5 fruit fly cellular contexts compared by ENCODE assay signal in genomic region chr3L:10656451-10657198, dm6.
TF ChIP-seq lines count a peak whose summit lies in the region.

No protein-coding gene starts in this region.

- TF ChIP-seq CTCF in whole organism, embryonic (GFP tag; optimal IDR thresholded peaks at IDR 0.05; lab: Kevin White, UChicago) = peak; percentile 14

TF ChIP-seq in whole organism, adult, 20 proteins besides CTCF, POLR2A, EP300 and RAD21 (continues in another document):
- TF ChIP-seq CG12768 (GFP tag; optimal IDR thresholded peaks at IDR 0.05; lab: Kevin White, UChicago) (no peak), CG14711 (tag; optimal IDR thresholded peaks at IDR 0.05; lab: Kevin White, UChicago) (no peak), CG33017 (tag; optimal IDR thresholded peaks at IDR 0.05; lab: Kevin White, UChicago) (no peak), Crg-1 (GFP tag; optimal IDR thresholded peaks at IDR 0.05; lab: Kevin White, UChicago) (peak; percentile 53), ovo (GFP tag; optimal IDR thresholded peaks at IDR 0.05; lab: Kevin White, UChicago) (peak; percentile 41), CG1620 (GFP tag; optimal IDR thresholded peaks at IDR 0.05; lab: Kevin White, UChicago) (no peak), CG11617 (GFP tag; optimal IDR thresholded peaks at IDR 0.05; lab: Kevin White, UChicago) (no peak), toe (GFP tag; optimal IDR thresholded peaks at IDR 0.05; lab: Kevin White, UChicago) (no peak), CG5204 (GFP tag; optimal IDR thresholded peaks at IDR 0.05; lab: Kevin White, UChicago) (no peak), tj (GFP tag; optimal IDR thresholded peaks at IDR 0.05; lab: Kevin White, UChicago) (no peak), bab1 (GFP tag; optimal IDR thresholded peaks at IDR 0.05; lab: Kevin White, UChicago) (no peak), CG7045 (GFP tag; optimal IDR thresholded peaks at IDR 0.05; lab: Kevin White, UChicago) (peak; percentile 30), cic (GFP tag; optimal IDR thresholded peaks at IDR 0.05; lab: Kevin White, UChicago) (peak; percentile 22), pad (GFP tag; optimal IDR thresholded peaks at IDR 0.05; lab: Kevin White, UChicago) (no peak), CG7101 (tag; optimal IDR thresholded peaks at IDR 0.05; lab: Kevin White, UChicago) (peak; percentile 39), cnc (optimal IDR thresholded peaks at IDR 0.05; lab: Kevin White, UChicago) (no peak), Hr96 (GFP tag; optimal IDR thresholded peaks at IDR 0.05; lab: Kevin White, UChicago) (no peak), Mnt (GFP tag; optimal IDR thresholded peaks at IDR 0.05; lab: Kevin White, UChicago) (peak; percentile 48), kay (GFP tag; lab: Kevin White, UChicago; ENCODE audit: borderline replicate concordance) (peak; percentile 85)

TF ChIP-seq in whole organism, embryonic, 481 proteins besides CTCF, POLR2A, EP300 and RAD21 (continues in another document):
- no peak for TF ChIP-seq CG3726 (GFP tag; IDR thresholded peaks at IDR 0.05; lab: Robert Waterston, UW)
- no peak for TF ChIP-seq CG42726 (GFP tag; IDR thresholded peaks at IDR 0.05; lab: Robert Waterston, UW; ENCODE audit: partially characterized antibody)
- no peak for TF ChIP-seq lmd (GFP tag; IDR thresholded peaks at IDR 0.05; lab: Robert Waterston, UW)
- no peak for TF ChIP-seq Sin3A (optimal IDR thresholded peaks at IDR 0.05; lab: Kevin White, UChicago)
- peak; percentile 73 for TF ChIP-seq CG13296 (GFP tag; optimal IDR thresholded peaks at IDR 0.05; lab: Kevin White, UChicago)
- no peak for TF ChIP-seq Dref (GFP tag; IDR thresholded peaks at IDR 0.05; lab: Robert Waterston, UW)
- peak; percentile 26 for TF ChIP-seq slou (GFP tag; optimal IDR thresholded peaks at IDR 0.05; lab: Kevin White, UChicago)
- peak; percentile 32 for TF ChIP-seq Mad (GFP tag; optimal IDR thresholded peaks at IDR 0.05; lab: Kevin White, UChicago)
- no peak for TF ChIP-seq CG31224 (GFP tag; IDR thresholded peaks at IDR 0.05; lab: Robert Waterston, UW)
- TF ChIP-seq Aef1 (GFP tag; IDR thresholded peaks at IDR 0.05; lab: Robert Waterston, UW) = no peak
- TF ChIP-seq D (optimal IDR thresholded peaks at IDR 0.05; lab: Kevin White, UChicago) = no peak
- peak; percentile 15 for TF ChIP-seq D (GFP tag; optimal IDR thresholded peaks at IDR 0.05; lab: Kevin White, UChicago)
- TF ChIP-seq Tbp (GFP tag; optimal IDR thresholded peaks at IDR 0.05; lab: Kevin White, UChicago) = no peak
- TF ChIP-seq CG12299 (tag; optimal IDR thresholded peaks at IDR 0.05; lab: Kevin White, UChicago) = peak; percentile 53
- no peak; the same call in 2 of the 3 replicates for TF ChIP-seq CG11093 (GFP tag; IDR thresholded peaks at IDR 0.05; lab: Robert Waterston, UW)
- TF ChIP-seq CG34224 (GFP tag; IDR thresholded peaks at IDR 0.05; lab: Robert Waterston, UW; ENCODE audit: partially characterized antibody) = no peak
- no peak for TF ChIP-seq CG7745 (tag; optimal IDR thresholded peaks at IDR 0.05; lab: Kevin White, UChicago)
- TF ChIP-seq ems (GFP tag; optimal IDR thresholded peaks at IDR 0.05; lab: Kevin White, UChicago) = peak; percentile 50
- TF ChIP-seq hth (optimal IDR thresholded peaks at IDR 0.05; lab: Kevin White, UChicago) = no peak

TF ChIP-seq in whole organism, prepupa, 60 proteins besides CTCF, POLR2A, EP300 and RAD21 (continues in another document):
- TF ChIP-seq CG8319 (GFP tag; optimal IDR thresholded peaks at IDR 0.05; lab: Kevin White, UChicago) (no peak), Eip75B (GFP tag; optimal IDR thresholded peaks at IDR 0.05; lab: Kevin White, UChicago) (peak; percentile 48), Hr4 (GFP tag; optimal IDR thresholded peaks at IDR 0.05; lab: Kevin White, UChicago) (no peak), Gug (GFP tag; IDR thresholded peaks at IDR 0.05; lab: Robert Waterston, UW) (no peak), salr (GFP tag; optimal IDR thresholded peaks at IDR 0.05; lab: Kevin White, UChicago) (peak in 1 of 2 experiments; percentile 26), Hr39 (GFP tag; optimal IDR thresholded peaks at IDR 0.05; lab: Kevin White, UChicago) (no peak), vri (GFP tag; optimal IDR thresholded peaks at IDR 0.05; lab: Kevin White, UChicago) (peak; percentile 11), CG6163 (GFP tag; IDR thresholded peaks at IDR 0.05; lab: Robert Waterston, UW) (peak; percentile 71), eg (GFP tag; IDR thresholded peaks at IDR 0.05; lab: Robert Waterston, UW) (peak; percentile 50; the same call in 1 of the 3 replicates), CG6792 (GFP tag; optimal IDR thresholded peaks at IDR 0.05; lab: Kevin White, UChicago) (peak; percentile 38), CG10631 (GFP tag; optimal IDR thresholded peaks at IDR 0.05; lab: Kevin White, UChicago) (peak; percentile 62), Lpt (GFP tag; optimal IDR thresholded peaks at IDR 0.05; lab: Kevin White, UChicago) (no peak), lz (GFP tag; optimal IDR thresholded peaks at IDR 0.05; lab: Kevin White, UChicago) (peak; percentile 1), CG7368 (GFP tag; optimal IDR thresholded peaks at IDR 0.05; lab: Kevin White, UChicago) (peak; percentile 53), CG3032 (tag; optimal IDR thresholded peaks at IDR 0.05; lab: Kevin White, UChicago) (peak; percentile 8), CG8119 (GFP tag; IDR thresholded peaks at IDR 0.05; lab: Robert Waterston, UW) (no peak), fd85E (GFP tag; optimal IDR thresholded peaks at IDR 0.05; lab: Kevin White, UChicago) (no peak), CG3919 (GFP tag; optimal IDR thresholded peaks at IDR 0.05; lab: Kevin White, UChicago) (peak; percentile 74), acj6 (GFP tag; optimal IDR thresholded peaks at IDR 0.05; lab: Kevin White, UChicago) (peak; percentile 53), ss (GFP tag; optimal IDR thresholded peaks at IDR 0.05; lab: Kevin White, UChicago) (peak; percentile 29 to 64)

TF ChIP-seq in whole organism, pupa, 21 proteins besides CTCF, POLR2A, EP300 and RAD21:
- TF ChIP-seq D1 (tag; optimal IDR thresholded peaks at IDR 0.05; lab: Kevin White, UChicago) (no peak), CG9948 (tag; optimal IDR thresholded peaks at IDR 0.05; lab: Kevin White, UChicago) (no peak), CG15710 (tag; optimal IDR thresholded peaks at IDR 0.05; lab: Kevin White, UChicago) (peak; percentile 26), CG8159 (tag; optimal IDR thresholded peaks at IDR 0.05; lab: Kevin White, UChicago) (peak; percentile 22), Pif1B (GFP tag; optimal IDR thresholded peaks at IDR 0.05; lab: Kevin White, UChicago) (peak; percentile 71), fd96Ca (GFP tag; IDR thresholded peaks at IDR 0.05; lab: Robert Waterston, UW) (0 out of 3 replicates have a peak, but pooled peaks have one; percentile 40), rn (GFP tag; IDR thresholded peaks at IDR 0.05; lab: Robert Waterston, UW) (no peak), Ets98B (GFP tag; IDR thresholded peaks at IDR 0.05; lab: Robert Waterston, UW) (peak; percentile 50), EcR (GFP tag; optimal IDR thresholded peaks at IDR 0.05; lab: Kevin White, UChicago) (no peak), CG12605 (GFP tag; IDR thresholded peaks at IDR 0.05; lab: Robert Waterston, UW) (no peak), CG13204 (GFP tag; optimal IDR thresholded peaks at IDR 0.05; lab: Kevin White, UChicago) (peak; percentile 20), CG34367 (tag; optimal IDR thresholded peaks at IDR 0.05; lab: Kevin White, UChicago) (peak; percentile 43), Pif1A (GFP tag; optimal IDR thresholded peaks at IDR 0.05; lab: Kevin White, UChicago) (peak; percentile 71), CG8301 (tag; optimal IDR thresholded peaks at IDR 0.05; lab: Kevin White, UChicago) (no peak), CG32121 (GFP tag; IDR thresholded peaks at IDR 0.05; lab: Robert Waterston, UW) (peak; percentile 15; the same call in 1 of the 2 replicates), CG4496 (GFP tag; IDR thresholded peaks at IDR 0.05; lab: Robert Waterston, UW) (peak; percentile 48; the same call in 1 of the 3 replicates), CG17806 (tag; optimal IDR thresholded peaks at IDR 0.05; lab: Kevin White, UChicago) (peak; percentile 16), CG14655 (GFP tag; optimal IDR thresholded peaks at IDR 0.05; lab: Kevin White, UChicago) (peak; percentile 44), CG10348 (GFP tag; IDR thresholded peaks at IDR 0.05; lab: Robert Waterston, UW) (no peak), gl (tag; optimal IDR thresholded peaks at IDR 0.05; lab: Kevin White, UChicago) (peak; percentile 71), Snoo (tag; optimal IDR thresholded peaks at IDR 0.05; lab: Kevin White, UChicago) (peak; percentile 36)
TF ChIP-seq in whole organism, pupa: peak in this region for 14.

TF ChIP-seq in whole organism, wandering third instar larva, 38 proteins besides CTCF, POLR2A, EP300 and RAD21:
- peak; percentile 12 for TF ChIP-seq sv (GFP tag; optimal IDR thresholded peaks at IDR 0.05; lab: Kevin White, UChicago)
- no peak for TF ChIP-seq Abd-B (GFP tag; optimal IDR thresholded peaks at IDR 0.05; lab: Kevin White, UChicago)
- peak in 1 of 2 experiments; percentile 11 for TF ChIP-seq foxo (GFP tag; optimal IDR thresholded peaks at IDR 0.05; lab: Kevin White, UChicago)
- no peak for TF ChIP-seq ey (GFP tag; optimal IDR thresholded peaks at IDR 0.05; lab: Kevin White, UChicago)
- TF ChIP-seq Hr83 (GFP tag; optimal IDR thresholded peaks at IDR 0.05; lab: Kevin White, UChicago; ENCODE audit: poor library complexity, severe bottlenecking) = peak; percentile 57
- TF ChIP-seq Hnf4 (GFP tag; optimal IDR thresholded peaks at IDR 0.05; lab: Kevin White, UChicago) = peak; percentile 19
- TF ChIP-seq usp (GFP tag; optimal IDR thresholded peaks at IDR 0.05; lab: Kevin White, UChicago) = no peak
- peak; percentile 23 for TF ChIP-seq h (GFP tag; optimal IDR thresholded peaks at IDR 0.05; lab: Kevin White, UChicago)
- peak; percentile 36 for TF ChIP-seq br (GFP tag; optimal IDR thresholded peaks at IDR 0.05; lab: Kevin White, UChicago)
- peak; percentile 46 for TF ChIP-seq OdsH (GFP tag; optimal IDR thresholded peaks at IDR 0.05; lab: Kevin White, UChicago)
- TF ChIP-seq fru (GFP tag; optimal IDR thresholded peaks at IDR 0.05; lab: Kevin White, UChicago) = peak; percentile 21
- peak; percentile 25 for TF ChIP-seq rgr (GFP tag; optimal IDR thresholded peaks at IDR 0.05; lab: Kevin White, UChicago)
